Worm (Caenorhabditis elegans): Measurements from ENCODE around the gene ctns-1.

DNA sequence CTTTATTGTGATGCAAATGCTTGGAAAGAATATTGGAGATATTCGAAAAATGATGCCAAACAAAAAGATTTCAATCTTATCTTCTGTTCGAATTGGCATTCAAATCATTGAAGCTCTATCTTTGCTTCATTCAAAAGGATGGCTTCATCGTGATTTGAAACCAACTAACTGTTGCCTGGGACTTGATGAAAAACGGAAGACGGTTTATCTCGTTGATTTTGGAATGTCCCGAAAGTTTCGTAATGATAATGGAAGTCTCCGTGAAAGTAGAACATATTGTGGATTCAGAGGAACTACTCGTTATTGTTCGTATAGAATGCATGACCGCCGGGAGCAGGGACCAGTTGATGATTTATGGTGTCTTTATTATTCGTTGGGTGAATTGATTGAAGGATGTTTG lies 37.4 kb upstream of the ctns-1 start:
- TF ChIP-seq skn-1 (tag; optimal IDR thresholded peaks at IDR 0.05), result no peak
- TF ChIP-seq hlh-30 (tag; optimal IDR thresholded peaks at IDR 0.05; ENCODE audit: insufficient read depth), result no peak
- TF ChIP-seq php-3 (GFP tag; IDR thresholded peaks at IDR 0.05), result no peak
- no peak for TF ChIP-seq lir-3 (tag; optimal IDR thresholded peaks at IDR 0.05)
- no peak for TF ChIP-seq lin-39 (tag; optimal IDR thresholded peaks at IDR 0.05)
- TF ChIP-seq ces-1 (GFP tag; optimal IDR thresholded peaks at IDR 0.05), result no peak
- TF ChIP-seq ztf-11 (tag; optimal IDR thresholded peaks at IDR 0.05), result no peak
- no peak for TF ChIP-seq madf-5 (GFP tag; IDR thresholded peaks at IDR 0.05)
- TF ChIP-seq nhr-28 (tag; optimal IDR thresholded peaks at IDR 0.05), result no peak
